Worm (Caenorhabditis elegans) whole organism, young adult: Measurements from ENCODE around the gene chil-14.

Experiments
- Y95B8A.8 ChIP-seq: fragments of 200-800 bp; sonication (Bioruptor generic); IDR thresholded peaks from 2 replicates; pipeline ENCODE4 v1.3.6; 2022; ENCODE audit warnings: missing genetic modification reagents, missing genetic modification characterization, missing compliant biosample characterization
- bed-1 ChIP-seq: fragments of 200-800 bp; sonication (Bioruptor generic); IDR thresholded peaks from 2 replicates; pipeline ENCODE4 v1.3.6; 2022; ENCODE audit warnings: missing genetic modification reagents, missing genetic modification characterization, missing compliant biosample characterization

DNA sequence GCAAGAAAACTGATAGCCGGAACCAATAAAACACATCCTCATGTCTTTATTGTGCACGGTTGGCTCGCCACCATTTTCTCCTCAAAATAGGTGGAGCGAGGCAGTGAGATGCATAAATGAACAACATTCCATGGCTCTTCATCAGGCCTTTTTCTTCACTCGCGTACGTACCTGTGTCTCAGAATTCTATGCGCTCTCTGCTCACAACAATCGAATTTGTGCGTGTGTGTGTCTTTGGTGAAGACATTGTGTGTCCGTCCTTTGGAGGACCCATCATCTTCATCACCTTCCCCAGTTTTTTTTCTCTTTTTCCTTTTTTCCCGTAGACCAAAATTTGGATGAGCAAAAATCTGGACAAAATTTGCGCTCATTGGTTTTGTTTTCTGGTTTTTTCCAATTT lies 32.6 kb upstream of the chil-14 start:
- TF ChIP-seq bed-1 (GFP tag; lab: Robert Waterston, UW) (no peak), Y95B8A.8 (GFP tag; lab: Robert Waterston, UW) (no peak)
